Worm (Caenorhabditis elegans) whole organism, L4 larva: ENCODE data around the gene cyp-25A1.
A peak's percentile ranks its signal among the peaks of the same experiment; 100 is the strongest.

Experiments used
- D1046.2 ChIP-seq: fragments of 200-800 bp; sonication (Bioruptor generic); IDR thresholded peaks from 2 replicates; pipeline ENCODE4 v1.3.6; 2022; ENCODE audit warnings: missing genetic modification characterization, missing compliant biosample characterization
- F10B5.3 ChIP-seq: sonication (generic microtip); optimal IDR thresholded peaks from 2 replicates; lab custom pipeline; 2016; ENCODE audit warnings: mild to moderate bottlenecking, missing genetic modification characterization, missing compliant biosample characterization
- F49E8.2 ChIP-seq: sonication (generic microtip); optimal IDR thresholded peaks from 2 replicates; lab custom pipeline; 2016; ENCODE audit warnings: missing compliant biosample characterization, mild to moderate bottlenecking, missing genetic modification characterization, borderline replicate concordance
- R02D3.7 ChIP-seq: fragments of 150-350 bp; sonication (generic microtip); optimal IDR thresholded peaks from 3 replicates; lab custom pipeline; 2014; ENCODE audit warnings: missing biosample characterization, missing genetic modification characterization
- T20F7.1 ChIP-seq: fragments of 200-800 bp; sonication (Bioruptor generic); optimal IDR thresholded peaks from 2 replicates; lab custom pipeline; 2018; ENCODE audit warnings: mild to moderate bottlenecking, missing genetic modification characterization, missing compliant biosample characterization
- Y75B8A.6 ChIP-seq: fragments of 200-800 bp; sonication (Bioruptor generic); IDR thresholded peaks from 2 replicates; pipeline ENCODE4 v1.3.6; 2022; ENCODE audit warnings: missing genetic modification reagents, missing genetic modification characterization, missing compliant biosample characterization
- ZK546.5 ChIP-seq, 2 experiments: sonication (generic microtip); optimal IDR thresholded peaks; 2 replicates each; lab custom pipeline; 2017; ENCODE audit warnings: missing biosample characterization in 2 of 2, missing genetic modification characterization in 2 of 2
- ceh-44 ChIP-seq: fragments of 200-800 bp; sonication (Bioruptor generic); IDR thresholded peaks from 2 replicates; pipeline ENCODE4 v1.3.6; 2022; ENCODE audit warnings: missing genetic modification reagents, missing genetic modification characterization, missing compliant biosample characterization
- ceh-62 ChIP-seq: sonication (generic microtip); optimal IDR thresholded peaks from 2 replicates; lab custom pipeline; 2017; ENCODE audit warnings: missing biosample characterization, missing genetic modification characterization
- ces-1 ChIP-seq: fragments of 150-350 bp; sonication (generic microtip); optimal IDR thresholded peaks from 4 replicates; lab custom pipeline; 2014; ENCODE audit warnings: missing biosample characterization, missing genetic modification reagents, missing genetic modification characterization
- ctbp-1 ChIP-seq: fragments of 200-800 bp; sonication (Bioruptor generic); IDR thresholded peaks from 2 replicates; pipeline ENCODE4 v1.3.6; 2022; ENCODE audit warnings: missing genetic modification reagents, missing genetic modification characterization, missing compliant biosample characterization
- daf-12 ChIP-seq: fragments of 150-350 bp; optimal IDR thresholded peaks from 2 replicates; lab custom pipeline; 2014; ENCODE audit warnings: missing biosample characterization, missing genetic modification reagents, missing genetic modification characterization
- daf-16 ChIP-seq, 3 experiments: sonication (generic microtip); optimal IDR thresholded peaks; 2 replicates each; lab custom pipeline; 2016 to 2017; ENCODE audit warnings: missing genetic modification characterization in 3 of 3, missing genetic modification reagents in 3 of 3, mild to moderate bottlenecking in 2 of 3, missing compliant biosample characterization in 2 of 3, missing biosample characterization in 1 of 3, moderate library complexity in 1 of 3
- daf-19 ChIP-seq: fragments of 200-800 bp; sonication (Bioruptor generic); conservative IDR thresholded peaks from 2 replicates; pipeline ENCODE4 v1.3.6; 2022; ENCODE audit warnings: missing genetic modification characterization, missing compliant biosample characterization
- dmd-9 ChIP-seq: fragments of 200-800 bp; sonication (Bioruptor generic); IDR thresholded peaks from 2 replicates; pipeline ENCODE4 v1.3.6; 2022; ENCODE audit warnings: missing genetic modification reagents, missing genetic modification characterization, missing compliant biosample characterization
- dpl-1 ChIP-seq: fragments of 150-350 bp; optimal IDR thresholded peaks from 2 replicates; lab custom pipeline; 2014; ENCODE audit warnings: missing biosample characterization, missing genetic modification reagents, missing genetic modification characterization
- dve-1 ChIP-seq: sonication (generic microtip); optimal IDR thresholded peaks from 2 replicates; lab custom pipeline; 2017; ENCODE audit warnings: antibody characterized with exemption, mild to moderate bottlenecking, missing genetic modification characterization, missing compliant biosample characterization; ENCODE audit not compliant: insufficient read depth
- fkh-10 ChIP-seq: fragments of 150-350 bp; optimal IDR thresholded peaks from 2 replicates; lab custom pipeline; 2014; ENCODE audit warnings: missing biosample characterization, missing genetic modification reagents, missing genetic modification characterization
- hlh-11 ChIP-seq: fragments of 200-800 bp; sonication (Bioruptor generic); optimal IDR thresholded peaks from 2 replicates; lab custom pipeline; 2018; ENCODE audit warnings: mild to moderate bottlenecking, missing genetic modification characterization, missing compliant biosample characterization
- hlh-30 ChIP-seq: sonication (generic microtip); optimal IDR thresholded peaks from 2 replicates; lab custom pipeline; 2017; ENCODE audit warnings: antibody characterized with exemption, mild to moderate bottlenecking, missing genetic modification characterization, missing compliant biosample characterization; ENCODE audit not compliant: insufficient read depth
- lin-1 ChIP-seq: fragments of 200-800 bp; sonication (Bioruptor generic); IDR thresholded peaks from 2 replicates; pipeline ENCODE4 v1.3.6; 2022; ENCODE audit warnings: missing genetic modification reagents, missing genetic modification characterization, missing compliant biosample characterization
- lin-15B ChIP-seq: fragments of 150-350 bp; sonication (generic microtip); optimal IDR thresholded peaks from 3 replicates; lab custom pipeline; 2014; ENCODE audit warnings: missing biosample characterization, missing genetic modification characterization
- lin-29 ChIP-seq: fragments of 200-800 bp; sonication (Bioruptor generic); IDR thresholded peaks from 2 replicates; pipeline ENCODE4 v1.3.6; 2022; ENCODE audit warnings: missing genetic modification reagents, missing genetic modification characterization, missing compliant biosample characterization
- lin-39 ChIP-seq: fragments of 150-350 bp; optimal IDR thresholded peaks from 2 replicates; lab custom pipeline; 2014; ENCODE audit warnings: missing biosample characterization, missing genetic modification reagents, missing genetic modification characterization
- lir-3 ChIP-seq: sonication (generic microtip); optimal IDR thresholded peaks from 2 replicates; lab custom pipeline; 2016; ENCODE audit warnings: mild to moderate bottlenecking, missing genetic modification characterization, missing compliant biosample characterization
- lsy-2 ChIP-seq, 2 experiments: fragments of 150-350 bp in 1 of 2; sonication (generic microtip) in 1 of 2; optimal IDR thresholded peaks; 2 replicates each; lab custom pipeline; 2014 to 2017; ENCODE audit warnings: missing biosample characterization in 2 of 2, missing genetic modification characterization in 2 of 2
- madf-5 ChIP-seq, 2 experiments: fragments of 200-800 bp; sonication (Bioruptor generic); IDR thresholded peaks; 2 replicates each; pipeline ENCODE4 v1.3.6; 2022; ENCODE audit warnings: missing compliant biosample characterization in 2 of 2, missing genetic modification characterization in 2 of 2
- madf-9 ChIP-seq: fragments of 200-800 bp; sonication (Bioruptor generic); conservative IDR thresholded peaks from 2 replicates; pipeline ENCODE4 v1.3.6; 2022; ENCODE audit warnings: missing genetic modification reagents, missing genetic modification characterization, missing compliant biosample characterization
- mdl-1 ChIP-seq, 2 experiments: fragments of 150-350 bp in 1 of 2; sonication (generic microtip) in 1 of 2; optimal IDR thresholded peaks; 2 replicates each; lab custom pipeline; 2014 to 2017; ENCODE audit warnings: missing biosample characterization in 2 of 2, missing genetic modification characterization in 2 of 2
- nhr-10 ChIP-seq: fragments of 150-350 bp; optimal IDR thresholded peaks from 2 replicates; lab custom pipeline; 2014; ENCODE audit warnings: missing biosample characterization, missing genetic modification characterization
- nhr-11 ChIP-seq: fragments of 150-350 bp; optimal IDR thresholded peaks from 2 replicates; lab custom pipeline; 2014; ENCODE audit warnings: missing biosample characterization, missing genetic modification characterization
- nhr-237 ChIP-seq: sonication (generic microtip); optimal IDR thresholded peaks from 2 replicates; lab custom pipeline; 2017; ENCODE audit warnings: missing biosample characterization, missing genetic modification characterization
- nhr-41 ChIP-seq: fragments of 200-800 bp; sonication (Bioruptor generic); IDR thresholded peaks from 2 replicates; pipeline ENCODE4 v1.3.6; 2022; ENCODE audit warnings: missing genetic modification reagents, missing genetic modification characterization, missing compliant biosample characterization
- nhr-42 ChIP-seq: fragments of 200-800 bp; sonication (Bioruptor generic); IDR thresholded peaks from 2 replicates; pipeline ENCODE4 v1.3.6; 2022; ENCODE audit warnings: missing genetic modification characterization, missing compliant biosample characterization
- nhr-48 ChIP-seq: sonication (generic microtip); optimal IDR thresholded peaks from 2 replicates; lab custom pipeline; 2016; ENCODE audit warnings: mild to moderate bottlenecking, missing genetic modification characterization, missing compliant biosample characterization
- nhr-6 ChIP-seq: fragments of 150-350 bp; optimal IDR thresholded peaks from 2 replicates; lab custom pipeline; 2014; ENCODE audit warnings: missing biosample characterization, missing genetic modification characterization
- nhr-77 ChIP-seq: fragments of 150-350 bp; optimal IDR thresholded peaks from 2 replicates; lab custom pipeline; 2014; ENCODE audit warnings: missing biosample characterization, missing genetic modification characterization
- set-16 ChIP-seq: fragments of 200-800 bp; sonication (Bioruptor generic); IDR thresholded peaks from 2 replicates; pipeline ENCODE4 v1.3.6; 2022; ENCODE audit warnings: missing genetic modification reagents, missing genetic modification characterization, missing compliant biosample characterization
- snpc-1.2 ChIP-seq: fragments of 200-800 bp; sonication (Bioruptor generic); IDR thresholded peaks from 2 replicates; pipeline ENCODE4 v1.3.6; 2022; ENCODE audit warnings: missing genetic modification reagents, missing genetic modification characterization, missing compliant biosample characterization
- spr-3 ChIP-seq: fragments of 200-800 bp; sonication (Bioruptor generic); optimal IDR thresholded peaks from 2 replicates; lab custom pipeline; 2018; ENCODE audit warnings: mild to moderate bottlenecking, missing genetic modification characterization, missing compliant biosample characterization
- tag-97 ChIP-seq: fragments of 200-800 bp; sonication (Bioruptor generic); IDR thresholded peaks from 2 replicates; pipeline ENCODE4 v1.3.6; 2022; ENCODE audit warnings: missing genetic modification characterization, missing compliant biosample characterization
- tra-1 ChIP-seq: fragments of 200-800 bp; sonication (Bioruptor generic); IDR thresholded peaks from 2 replicates; pipeline ENCODE4 v1.3.6; 2022; ENCODE audit warnings: missing genetic modification reagents, missing genetic modification characterization, missing compliant biosample characterization
- unc-130 ChIP-seq: sonication (generic microtip); optimal IDR thresholded peaks from 2 replicates; lab custom pipeline; 2016; ENCODE audit warnings: missing genetic modification reagents, missing genetic modification characterization, missing compliant biosample characterization
- unc-39 ChIP-seq: sonication (generic microtip); optimal IDR thresholded peaks from 2 replicates; lab custom pipeline; 2017; ENCODE audit warnings: missing biosample characterization, missing genetic modification characterization
- vab-7 ChIP-seq: fragments of 200-800 bp; sonication (Bioruptor generic); IDR thresholded peaks from 2 replicates; pipeline ENCODE4 v1.3.6; 2022; ENCODE audit warnings: missing genetic modification reagents, missing genetic modification characterization, missing compliant biosample characterization
- zag-1 ChIP-seq: fragments of 150-350 bp; optimal IDR thresholded peaks from 2 replicates; lab custom pipeline; 2014; ENCODE audit warnings: missing biosample characterization, missing genetic modification characterization
- zfp-2 ChIP-seq: sonication (generic microtip); optimal IDR thresholded peaks from 2 replicates; lab custom pipeline; 2016; ENCODE audit warnings: mild to moderate bottlenecking, missing genetic modification characterization, missing compliant biosample characterization
- zip-11 ChIP-seq: fragments of 200-800 bp; sonication (Bioruptor generic); IDR thresholded peaks from 2 replicates; pipeline ENCODE4 v1.3.6; 2022; ENCODE audit warnings: missing genetic modification characterization, missing compliant biosample characterization
- zip-2 ChIP-seq: fragments of 150-350 bp; optimal IDR thresholded peaks from 2 replicates; lab custom pipeline; 2014; ENCODE audit warnings: missing biosample characterization, missing genetic modification characterization
- ztf-7 ChIP-seq: fragments of 150-350 bp; optimal IDR thresholded peaks from 2 replicates; lab custom pipeline; 2014; ENCODE audit warnings: missing biosample characterization, missing genetic modification characterization

cyp-25A1 gene

ce11 chrIII:3867378-3867904 is 35.0 kb downstream of the cyp-25A1 start, which contains the start of gene rpl-3:
Gene rpl-3, plus strand, starts transcription at chrIII:3867854.
- TF ChIP-seq snpc-1.2 (GFP tag; lab: Robert Waterston, UW): peak; percentile 98
- TF ChIP-seq madf-9 (GFP tag; lab: Robert Waterston, UW): peak; percentile 100
- peak; percentile 88 for TF ChIP-seq set-16 (GFP tag; lab: Robert Waterston, UW)
- TF ChIP-seq ztf-7: peak; percentile 97
- peak; percentile 100 for TF ChIP-seq nhr-41 (GFP tag; lab: Robert Waterston, UW)
- peak; percentile 96 for TF ChIP-seq zag-1 (tag; lab: Kevin White, UChicago)
- TF ChIP-seq F10B5.3 (tag; lab: Kevin White, UChicago): peak; percentile 96
- peak; percentile 99 for TF ChIP-seq lin-1 (GFP tag; lab: Robert Waterston, UW)
- peak; percentile 99 for TF ChIP-seq ceh-44
- TF ChIP-seq F49E8.2: peak; percentile 98
- TF ChIP-seq dve-1: peak; percentile 100
- peak; percentile 100 for TF ChIP-seq madf-5 (GFP tag; IDR thresholded peaks at IDR 0.05; lab: Robert Waterston, UW)
- peak; percentile 82 to 98 for TF ChIP-seq mdl-1 (tag; optimal IDR thresholded peaks at IDR 0.05; lab: Kevin White, UChicago)
- peak; percentile 100 for TF ChIP-seq hlh-11 (tag; lab: Kevin White, UChicago)
- TF ChIP-seq ZK546.5 (tag; optimal IDR thresholded peaks at IDR 0.05; lab: Kevin White, UChicago): peak in 1 of 2 experiments; percentile 93
- peak; percentile 100 for TF ChIP-seq daf-19 (GFP tag; lab: Robert Waterston, UW)
- peak; percentile 68 for TF ChIP-seq R02D3.7 (tag; lab: Kevin White, UChicago)
- TF ChIP-seq nhr-10: peak; percentile 100
- peak; percentile 100 for TF ChIP-seq tra-1
- peak; percentile 100 for TF ChIP-seq ctbp-1 (GFP tag; lab: Robert Waterston, UW)
- TF ChIP-seq nhr-237: peak; percentile 96
- TF ChIP-seq hlh-30 (tag; lab: Kevin White, UChicago): peak; percentile 99
- peak; percentile 99 for TF ChIP-seq dmd-9
- TF ChIP-seq nhr-11: peak; percentile 100
- peak; percentile 99 for TF ChIP-seq D1046.2 (GFP tag; lab: Robert Waterston, UW)
- TF ChIP-seq zip-11 (GFP tag; lab: Robert Waterston, UW): peak; percentile 92
- peak; percentile 99 for TF ChIP-seq tag-97 (GFP tag; lab: Robert Waterston, UW)
- TF ChIP-seq T20F7.1 (GFP tag; lab: Kevin White, UChicago): peak; percentile 99
- TF ChIP-seq nhr-77 (tag; lab: Kevin White, UChicago): peak; percentile 100
- TF ChIP-seq ces-1 (GFP tag; lab: Kevin White, UChicago): peak; percentile 98
- peak; percentile 100 for TF ChIP-seq nhr-6
- no peak for TF ChIP-seq ceh-62 (tag; lab: Kevin White, UChicago)
- peak; percentile 99 for TF ChIP-seq nhr-48 (tag; lab: Kevin White, UChicago)
- TF ChIP-seq lsy-2 (tag; optimal IDR thresholded peaks at IDR 0.05; lab: Kevin White, UChicago): peak; percentile 100
- TF ChIP-seq zfp-2 (tag; lab: Kevin White, UChicago): peak; percentile 95
- TF ChIP-seq lin-39 (tag; lab: Kevin White, UChicago): peak; percentile 95
- TF ChIP-seq Y75B8A.6 (GFP tag; lab: Robert Waterston, UW): peak; percentile 100
- no peak for TF ChIP-seq daf-12 (tag; lab: Kevin White, UChicago)
- TF ChIP-seq lir-3: peak; percentile 93
- peak; percentile 60 for TF ChIP-seq unc-39 (tag; lab: Kevin White, UChicago)
- TF ChIP-seq spr-3 (GFP tag; lab: Kevin White, UChicago): peak; percentile 100
- peak; percentile 100 for TF ChIP-seq vab-7 (GFP tag; lab: Robert Waterston, UW)
- TF ChIP-seq zip-2 (tag; lab: Kevin White, UChicago): peak; percentile 97
- peak; percentile 100 for TF ChIP-seq fkh-10
- TF ChIP-seq lin-15B (tag; lab: Kevin White, UChicago): peak; percentile 99
- peak; percentile 99 for TF ChIP-seq unc-130 (GFP tag; lab: Kevin White, UChicago)
- TF ChIP-seq daf-16 (GFP tag; optimal IDR thresholded peaks at IDR 0.05; lab: Kevin White, UChicago): peak; percentile 98 to 99
- peak; percentile 98 for TF ChIP-seq daf-16 (tag; optimal IDR thresholded peaks at IDR 0.05; lab: Kevin White, UChicago)
- TF ChIP-seq dpl-1 (GFP tag; lab: Kevin White, UChicago): peak; percentile 100
- peak; percentile 100 for TF ChIP-seq lin-29 (GFP tag; lab: Robert Waterston, UW)
- TF ChIP-seq nhr-42: peak; percentile 100
